Worm (Caenorhabditis elegans): ENCODE data around the gene T11F9.7.

T11F9.7 gene

DNA sequence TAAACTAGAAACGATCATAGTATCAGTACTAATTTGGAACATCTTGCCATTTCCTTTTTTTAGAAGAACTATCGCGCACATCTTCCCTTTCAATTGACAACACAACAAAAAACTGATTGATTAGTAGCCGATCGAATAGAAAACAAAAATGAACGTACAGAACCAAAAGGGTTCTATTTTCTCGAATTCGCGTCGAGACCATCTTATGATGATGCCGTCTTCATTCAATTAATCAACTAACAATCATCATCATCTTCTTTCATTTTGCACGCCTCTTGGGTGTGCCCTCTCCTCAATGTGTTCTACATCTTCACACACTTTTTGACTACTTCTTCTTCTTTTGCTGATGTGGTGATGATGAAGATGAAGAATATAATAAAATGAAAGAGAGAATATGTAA lies 24.0 kb downstream of the T11F9.7 start:
- TF ChIP-seq elt-2 (tag; optimal IDR thresholded peaks at IDR 0.05) (no peak), nhr-12 (tag; optimal IDR thresholded peaks at IDR 0.05) (no peak), nfya-1 (tag; optimal IDR thresholded peaks at IDR 0.05; ENCODE audit: insufficient read depth) (no peak), jun-1 (tag; optimal IDR thresholded peaks at IDR 0.05) (no peak)

DNA sequence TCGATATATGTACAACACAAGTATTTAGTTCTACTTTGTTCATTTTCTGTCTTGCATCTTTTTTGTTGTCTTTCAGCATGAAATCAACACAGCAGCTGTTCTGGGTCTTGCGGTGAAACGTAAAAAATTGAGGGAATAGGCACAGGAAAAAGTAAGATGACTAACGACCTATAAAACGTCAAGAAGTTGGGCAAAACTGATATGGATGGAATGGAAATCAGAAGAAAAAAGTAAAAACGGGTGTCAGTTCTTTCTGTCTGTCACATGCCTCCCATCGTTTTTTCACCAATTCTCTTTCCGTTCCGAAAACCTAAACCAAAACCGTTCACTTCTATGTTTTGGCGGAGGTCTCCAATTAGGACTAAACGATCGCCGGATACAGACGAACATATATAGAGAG lies 25.2 kb downstream of the T11F9.7 start:
- TF ChIP-seq nhr-25 (tag; optimal IDR thresholded peaks at IDR 0.05) (no peak), fos-1 (tag; optimal IDR thresholded peaks at IDR 0.05) (no peak), elt-2 (tag; optimal IDR thresholded peaks at IDR 0.05) (peak; percentile 25), egl-5 (tag; optimal IDR thresholded peaks at IDR 0.05) (no peak), sea-2 (GFP tag; optimal IDR thresholded peaks at IDR 0.05) (no peak)

- TF ChIP-seq elt-3 (tag; optimal IDR thresholded peaks at IDR 0.05) (no peak), egl-27 (tag; optimal IDR thresholded peaks at IDR 0.05) (no peak), sea-2 (GFP tag; optimal IDR thresholded peaks at IDR 0.05) (no peak), ZK546.5 (tag; optimal IDR thresholded peaks at IDR 0.05) (no peak), lin-15B (tag; optimal IDR thresholded peaks at IDR 0.05) (peak; percentile 27), nfya-1 (tag; optimal IDR thresholded peaks at IDR 0.05; ENCODE audit: insufficient read depth) (peak; percentile 100), nhr-43 (tag; optimal IDR thresholded peaks at IDR 0.05; ENCODE audit: poor library complexity, severe bottlenecking) (peak; percentile 24), ceh-16 (tag; optimal IDR thresholded peaks at IDR 0.05) (no peak), fkh-10 (GFP tag; optimal IDR thresholded peaks at IDR 0.05) (no peak)
These were observed 27.5 kb downstream of the T11F9.7 start, which contains the start of gene C55A6.12 for ce11 chrV:11503081-11503751. Gene C55A6.12 (minus strand): TSS chrV:11503131.

ce11 chrV:11504853-11505397 lies 29.2 kb downstream of the T11F9.7 start, which contains the start of the genes C55A6.1 and C55A6.10:
Gene C55A6.1 (minus strand): TSS chrV:11504968.
Gene C55A6.10 (plus strand): TSS chrV:11505347.
- peak; percentile 20 for TF ChIP-seq pqm-1 (tag; optimal IDR thresholded peaks at IDR 0.05)
- TF ChIP-seq elt-2 (tag; optimal IDR thresholded peaks at IDR 0.05): peak; percentile 40
- TF ChIP-seq lin-39 (tag; optimal IDR thresholded peaks at IDR 0.05): peak; percentile 22
- TF ChIP-seq nfya-1 (tag; optimal IDR thresholded peaks at IDR 0.05; ENCODE audit: insufficient read depth): peak; percentile 83
- peak; percentile 66 for TF ChIP-seq pha-4 (tag; optimal IDR thresholded peaks at IDR 0.05)
- TF ChIP-seq ceh-28 (tag; optimal IDR thresholded peaks at IDR 0.05): peak; percentile 61
- peak; percentile 70 for TF ChIP-seq nhr-43 (tag; optimal IDR thresholded peaks at IDR 0.05; ENCODE audit: poor library complexity, severe bottlenecking)
- peak; percentile 13 for TF ChIP-seq elt-1 (tag; optimal IDR thresholded peaks at IDR 0.05)
- peak; percentile 36 for TF ChIP-seq tbx-2 (tag; optimal IDR thresholded peaks at IDR 0.05)
- peak; percentile 61 for TF ChIP-seq nhr-23 (tag; optimal IDR thresholded peaks at IDR 0.05)
- TF ChIP-seq R02D3.7 (tag; optimal IDR thresholded peaks at IDR 0.05): peak; percentile 44
- peak; percentile 49 for TF ChIP-seq lsy-12 (tag; optimal IDR thresholded peaks at IDR 0.05)
- peak; percentile 16 for TF ChIP-seq fkh-10 (GFP tag; optimal IDR thresholded peaks at IDR 0.05)
- TF ChIP-seq nhr-25 (tag; optimal IDR thresholded peaks at IDR 0.05): peak; percentile 47
- TF ChIP-seq jun-1 (tag; optimal IDR thresholded peaks at IDR 0.05): peak; percentile 44
- peak; percentile 68 for TF ChIP-seq hmg-11 (tag; optimal IDR thresholded peaks at IDR 0.05)
- peak; percentile 20 for TF ChIP-seq snpc-4 (tag; optimal IDR thresholded peaks at IDR 0.05)
- TF ChIP-seq lin-15B (tag; optimal IDR thresholded peaks at IDR 0.05): peak; percentile 46

DNA sequence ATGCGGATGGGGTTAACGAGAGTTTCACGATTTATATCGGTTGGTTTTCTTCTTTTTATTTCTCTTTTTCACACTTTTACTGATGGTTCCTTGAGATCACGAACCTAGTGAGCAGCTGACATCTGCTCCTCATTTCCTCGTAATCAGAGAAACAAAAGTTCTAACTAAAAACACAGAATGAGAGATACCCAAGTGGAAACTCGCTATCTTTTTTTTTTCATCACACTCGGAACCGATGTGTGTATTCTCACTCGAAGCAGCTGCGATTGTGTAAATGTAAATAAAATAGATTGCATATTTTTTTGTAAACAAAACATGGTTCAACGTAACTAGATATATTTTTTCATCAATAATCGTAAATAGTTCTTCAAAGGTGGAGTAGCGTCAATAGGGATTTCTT lies 30.6 kb downstream of the T11F9.7 start:
- TF ChIP-seq mml-1 (tag; optimal IDR thresholded peaks at IDR 0.05): no peak
- no peak for TF ChIP-seq daf-12 (tag; optimal IDR thresholded peaks at IDR 0.05)
- no peak for TF ChIP-seq unc-62 (GFP tag; optimal IDR thresholded peaks at IDR 0.05)
- TF ChIP-seq tbx-2 (tag; optimal IDR thresholded peaks at IDR 0.05): no peak
- TF ChIP-seq egl-5 (tag; optimal IDR thresholded peaks at IDR 0.05): peak; percentile 48
- peak; percentile 84 for TF ChIP-seq pha-4 (tag; optimal IDR thresholded peaks at IDR 0.05)
- TF ChIP-seq nfya-1 (tag; optimal IDR thresholded peaks at IDR 0.05; ENCODE audit: insufficient read depth): peak; percentile 18
- TF ChIP-seq nhr-43 (tag; optimal IDR thresholded peaks at IDR 0.05; ENCODE audit: poor library complexity, severe bottlenecking): no peak

All from whole organism, L3 larva.